Worm (Caenorhabditis elegans): ENCODE results near the gene C17H12.6.

The C17H12.6 gene

ce11 chrIV:6793310-6793966 is 28.9 kb downstream of the C17H12.6 start:
- TF ChIP-seq attf-4 (tag; optimal IDR thresholded peaks at IDR 0.05), result no peak
- peak; percentile 17; the same call in 1 of the 2 replicates for TF ChIP-seq T26A8.4 (GFP tag; IDR thresholded peaks at IDR 0.05)
- peak; percentile 35; the same call in 1 of the 2 replicates for TF ChIP-seq lin-38 (GFP tag; IDR thresholded peaks at IDR 0.05)
- no peak for TF ChIP-seq F37D6.2 (tag; optimal IDR thresholded peaks at IDR 0.05)
- TF ChIP-seq F49E8.2 (tag; optimal IDR thresholded peaks at IDR 0.05; ENCODE audit: borderline replicate concordance), result peak; percentile 82
- peak; percentile 91 for TF ChIP-seq snpc-1.2 (GFP tag; IDR thresholded peaks at IDR 0.05)
- TF ChIP-seq duxl-1 (tag; optimal IDR thresholded peaks at IDR 0.05; ENCODE audit: poor library complexity), result peak; percentile 21
- TF ChIP-seq daf-16 (GFP tag; optimal IDR thresholded peaks at IDR 0.05), result no peak
- peak; percentile 3 for TF ChIP-seq daf-16 (tag; optimal IDR thresholded peaks at IDR 0.05)
- no peak for TF ChIP-seq ZK337.2 (GFP tag; IDR thresholded peaks at IDR 0.05)
- peak in 1 of 2 experiments; percentile 70 for TF ChIP-seq unc-62 (GFP tag; optimal IDR thresholded peaks at IDR 0.05 in 1 of 2)
- no peak for TF ChIP-seq unc-62 (tag; optimal IDR thresholded peaks at IDR 0.05)
- no peak for TF ChIP-seq set-16 (GFP tag; IDR thresholded peaks at IDR 0.05)

- TF ChIP-seq aly-2 (tag; optimal IDR thresholded peaks at IDR 0.05), result no peak
- TF ChIP-seq ama-1 (optimal IDR thresholded peaks at IDR 0.05), result peak; percentile 28
- no peak for TF ChIP-seq ceh-82 (tag; optimal IDR thresholded peaks at IDR 0.05)
- TF ChIP-seq ztf-11 (tag; optimal IDR thresholded peaks at IDR 0.05), result no peak
- no peak for TF ChIP-seq Y5F2A.4 (GFP tag; optimal IDR thresholded peaks at IDR 0.05)
- TF ChIP-seq tag-97 (GFP tag; IDR thresholded peaks at IDR 0.05), result no peak
- no peak for TF ChIP-seq nhr-41 (GFP tag; IDR thresholded peaks at IDR 0.05)
- TF ChIP-seq hlh-11 (tag; optimal IDR thresholded peaks at IDR 0.05), result no peak
- TF ChIP-seq hmg-1.1 (GFP tag; IDR thresholded peaks at IDR 0.05), result peak; percentile 22; the same call in 1 of the 2 replicates
- TF ChIP-seq mep-1 (tag; optimal IDR thresholded peaks at IDR 0.05), result peak; percentile 35
- TF ChIP-seq vab-7 (GFP tag; IDR thresholded peaks at IDR 0.05), result 0 out of 2 replicates have a peak, but pooled peaks have one; percentile 21
- no peak for TF ChIP-seq nhr-11 (tag; optimal IDR thresholded peaks at IDR 0.05)
- peak; percentile 56 for TF ChIP-seq snpc-4 (tag; optimal IDR thresholded peaks at IDR 0.05)
- TF ChIP-seq daf-16 (GFP tag; optimal IDR thresholded peaks at IDR 0.05), result no peak
- peak; percentile 15 for TF ChIP-seq daf-16 (tag; optimal IDR thresholded peaks at IDR 0.05)
- TF ChIP-seq nhr-48 (tag; optimal IDR thresholded peaks at IDR 0.05), result peak; percentile 36
- no peak for TF ChIP-seq hif-1 (tag; optimal IDR thresholded peaks at IDR 0.05)
- no peak for TF ChIP-seq hlh-30 (tag; optimal IDR thresholded peaks at IDR 0.05; ENCODE audit: insufficient read depth)
- peak; percentile 54 for TF ChIP-seq T20F7.1 (GFP tag; optimal IDR thresholded peaks at IDR 0.05)
- 0 out of 2 replicates have a peak, but pooled peaks have one; percentile 7 for TF ChIP-seq dmd-6 (GFP tag; IDR thresholded peaks at IDR 0.05)
- no peak for TF ChIP-seq ceh-32 (tag; optimal IDR thresholded peaks at IDR 0.05; ENCODE audit: poor library complexity)
- TF ChIP-seq zip-11 (GFP tag; IDR thresholded peaks at IDR 0.05), result no peak
- no peak for TF ChIP-seq sdz-12 (GFP tag; optimal IDR thresholded peaks at IDR 0.05)
- TF ChIP-seq lin-38 (GFP tag; IDR thresholded peaks at IDR 0.05), result peak; percentile 32
- no peak for TF ChIP-seq pqm-1 (tag; optimal IDR thresholded peaks at IDR 0.05)
- no peak for TF ChIP-seq nhr-111 (GFP tag; optimal IDR thresholded peaks at IDR 0.05)
- peak; percentile 55 for TF ChIP-seq duxl-1 (tag; optimal IDR thresholded peaks at IDR 0.05; ENCODE audit: poor library complexity)
- TF ChIP-seq saeg-2 (GFP tag; IDR thresholded peaks at IDR 0.05), result no peak
- no peak for TF ChIP-seq F10B5.3 (tag; optimal IDR thresholded peaks at IDR 0.05)
- TF ChIP-seq mes-2 (tag; optimal IDR thresholded peaks at IDR 0.05; ENCODE audit: poor library complexity, severe bottlenecking), result peak; percentile 29
- no peak for TF ChIP-seq lin-29 (GFP tag; IDR thresholded peaks at IDR 0.05)
- TF ChIP-seq arid-1 (GFP tag; conservative IDR thresholded peaks at IDR 0.05), result 0 out of 2 replicates have a peak, but pooled peaks have one; percentile 13
- TF ChIP-seq egl-43 (GFP tag; IDR thresholded peaks at IDR 0.05), result 0 out of 2 replicates have a peak, but pooled peaks have one; percentile 4
- TF ChIP-seq attf-4 (tag; optimal IDR thresholded peaks at IDR 0.05), result peak; percentile 26
- no peak for TF ChIP-seq mdl-1 (tag; optimal IDR thresholded peaks at IDR 0.05)
- TF ChIP-seq aha-1 (tag), result peak; percentile 73
- no peak for TF ChIP-seq lin-15B (tag; optimal IDR thresholded peaks at IDR 0.05)
These were observed 29.7 kb downstream of the C17H12.6 start for ce11 chrIV:6792380-6793309.

Measured in whole organism, L4 larva.